Worm (Caenorhabditis elegans): ENCODE results near the gene scav-4.
A peak's percentile ranks its signal among the peaks of the same experiment; 100 is the strongest.

The scav-4 gene

DNA sequence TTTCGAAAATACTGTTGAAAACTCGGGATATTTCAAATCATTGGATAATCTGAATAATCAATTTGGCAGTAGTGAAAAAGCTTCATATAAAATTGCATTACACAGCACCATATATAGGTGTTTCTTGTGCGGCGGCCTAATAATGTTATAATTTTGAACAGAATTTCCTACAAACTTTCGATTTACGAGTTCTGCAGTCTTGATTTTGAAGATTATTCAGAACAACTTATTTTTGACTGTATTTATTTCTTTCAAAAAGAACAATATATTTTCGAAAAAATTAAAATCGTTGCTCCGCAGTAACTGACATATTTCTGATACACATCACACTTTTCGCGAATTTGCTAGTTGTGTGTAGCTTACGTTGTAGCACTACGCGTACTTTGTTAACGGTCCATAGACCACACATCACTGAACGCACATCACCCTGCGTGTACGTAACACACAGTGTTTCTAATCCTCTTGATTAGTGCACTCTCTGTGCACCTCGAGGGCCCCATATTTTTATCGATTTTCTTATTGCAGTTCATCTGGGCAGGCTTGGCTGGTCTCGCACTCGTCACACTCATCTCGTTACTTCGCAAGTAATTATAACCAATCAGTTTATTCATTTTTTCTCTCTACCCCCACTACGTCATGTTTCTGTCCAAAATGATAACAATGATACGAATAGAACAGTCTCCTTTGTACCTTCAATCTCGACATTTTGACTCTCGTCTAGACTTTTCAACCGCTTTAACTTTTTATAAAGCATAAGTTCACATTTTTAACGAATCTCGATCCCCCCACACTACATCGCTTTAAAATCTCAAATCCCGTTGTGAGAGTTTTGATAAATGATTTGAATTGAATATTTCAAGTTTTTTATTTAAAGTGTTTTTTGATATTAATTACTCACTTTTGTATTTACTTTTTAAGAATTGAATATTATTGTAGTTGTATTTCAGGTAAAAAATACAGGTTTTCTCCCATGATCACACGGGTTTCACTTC lies 9.2 kb downstream of the scav-4 start, which contains the start of the genes F11C1.1 and vwa-8:
TSS of gene F11C1.1 (minus strand) at position 51 of the 992 bp plus-strand sequence.
TSS of gene vwa-8 (plus strand) at position 942 of the 992 bp plus-strand sequence.
- TF ChIP-seq lin-14 (GFP tag; optimal IDR thresholded peaks at IDR 0.05) (peak; percentile 66), ceh-8 (GFP tag; optimal IDR thresholded peaks at IDR 0.05) (no peak), sox-4 (tag; optimal IDR thresholded peaks at IDR 0.05) (no peak), lin-35 (GFP tag; optimal IDR thresholded peaks at IDR 0.05) (peak in 1 of 2 experiments; percentile 33), lin-13 (GFP tag; optimal IDR thresholded peaks at IDR 0.05) (no peak), lir-3 (tag; optimal IDR thresholded peaks at IDR 0.05; ENCODE audit: poor library complexity) (no peak), hlh-4 (tag; optimal IDR thresholded peaks at IDR 0.05) (no peak), egl-13 (tag; optimal IDR thresholded peaks at IDR 0.05) (no peak), zag-1 (tag; optimal IDR thresholded peaks at IDR 0.05) (no peak), tbx-2 (tag; optimal IDR thresholded peaks at IDR 0.05) (peak; percentile 28), mef-2 (tag; optimal IDR thresholded peaks at IDR 0.05) (no peak), zip-4 (GFP tag; optimal IDR thresholded peaks at IDR 0.05) (no peak), snu-23 (GFP tag; optimal IDR thresholded peaks at IDR 0.05) (peak; percentile 80), lin-39 (tag; optimal IDR thresholded peaks at IDR 0.05) (no peak), ama-1 (optimal IDR thresholded peaks at IDR 0.05) (no peak), egl-27 (tag; optimal IDR thresholded peaks at IDR 0.05) (no peak), ztf-11 (tag; optimal IDR thresholded peaks at IDR 0.05) (no peak), mab-9 (GFP tag; IDR thresholded peaks at IDR 0.05) (no peak), rnt-1 (tag; optimal IDR thresholded peaks at IDR 0.05) (peak; percentile 66), nhr-28 (tag; optimal IDR thresholded peaks at IDR 0.05) (no peak), efl-3 (GFP tag; optimal IDR thresholded peaks at IDR 0.05) (no peak), nhr-84 (tag; optimal IDR thresholded peaks at IDR 0.05) (no peak), snpc-4 (tag; optimal IDR thresholded peaks at IDR 0.05) (no peak), ets-5 (GFP tag; IDR thresholded peaks at IDR 0.05) (no peak), fos-1 (tag; optimal IDR thresholded peaks at IDR 0.05) (no peak), aha-1 (tag; optimal IDR thresholded peaks at IDR 0.05) (no peak), dsc-1 (tag; optimal IDR thresholded peaks at IDR 0.05) (peak; percentile 61), nhr-237 (tag; optimal IDR thresholded peaks at IDR 0.05) (no peak), unc-86 (tag; optimal IDR thresholded peaks at IDR 0.05) (no peak), pag-3 (tag; optimal IDR thresholded peaks at IDR 0.05; ENCODE audit: borderline replicate concordance, insufficient read depth) (no peak), mdl-1 (tag; optimal IDR thresholded peaks at IDR 0.05) (peak in 1 of 2 experiments; percentile 18), nhr-11 (tag; optimal IDR thresholded peaks at IDR 0.05) (no peak), elt-3 (tag; optimal IDR thresholded peaks at IDR 0.05) (peak in 1 of 6 experiments; percentile 25), F16B12.6 (tag; optimal IDR thresholded peaks at IDR 0.05) (no peak), nhr-85 (tag) (peak; percentile 84), fkh-8 (tag; optimal IDR thresholded peaks at IDR 0.05) (no peak), skn-1 (tag; optimal IDR thresholded peaks at IDR 0.05) (no peak), sptf-1 (tag; optimal IDR thresholded peaks at IDR 0.05) (no peak), ceh-82 (tag; optimal IDR thresholded peaks at IDR 0.05) (no peak), jun-1 (tag; optimal IDR thresholded peaks at IDR 0.05) (no peak), swsn-7 (tag; optimal IDR thresholded peaks at IDR 0.05) (peak; percentile 34), dpl-1 (GFP tag; optimal IDR thresholded peaks at IDR 0.05) (no peak), sup-37 (GFP tag; optimal IDR thresholded peaks at IDR 0.05) (no peak), unc-30 (tag; optimal IDR thresholded peaks at IDR 0.05) (no peak), irx-1 (tag; optimal IDR thresholded peaks at IDR 0.05) (no peak), C16A3.4 (tag; optimal IDR thresholded peaks at IDR 0.05) (no peak), ceh-90 (tag; optimal IDR thresholded peaks at IDR 0.05) (no peak), unc-130 (tag; optimal IDR thresholded peaks at IDR 0.05) (no peak), vab-15 (tag; optimal IDR thresholded peaks at IDR 0.05) (no peak), unc-62 (GFP tag; optimal IDR thresholded peaks at IDR 0.05) (no peak), pqm-1 (tag; optimal IDR thresholded peaks at IDR 0.05) (no peak), nhr-12 (tag; optimal IDR thresholded peaks at IDR 0.05) (no peak)

All from whole organism, L1 larva.